Worm (Caenorhabditis elegans): ENCODE results near the gene Y38E10A.28.

The Y38E10A.28 gene

DNA sequence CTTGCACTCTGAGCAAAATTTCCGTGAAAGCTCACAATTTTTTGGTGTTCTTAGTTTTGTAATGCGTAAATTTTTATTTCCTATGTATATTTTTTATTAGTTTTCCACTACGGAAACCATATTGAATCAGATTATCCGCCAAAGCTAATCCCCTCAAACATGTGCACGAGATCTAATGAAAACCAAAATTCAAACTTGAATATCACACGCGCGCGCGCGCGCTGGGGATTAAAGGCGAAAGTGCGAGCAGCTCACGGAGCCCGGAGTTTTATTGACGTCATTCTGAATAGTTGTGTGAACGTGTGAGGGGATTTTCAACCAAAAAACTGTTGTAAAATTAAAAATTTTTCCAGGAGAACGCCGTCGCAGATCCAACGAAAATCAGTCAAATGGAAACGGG, 39.4 kb downstream of the Y38E10A.28 start:
- TF ChIP-seq unc-62 (GFP tag; optimal IDR thresholded peaks at IDR 0.05), result no peak

DNA sequence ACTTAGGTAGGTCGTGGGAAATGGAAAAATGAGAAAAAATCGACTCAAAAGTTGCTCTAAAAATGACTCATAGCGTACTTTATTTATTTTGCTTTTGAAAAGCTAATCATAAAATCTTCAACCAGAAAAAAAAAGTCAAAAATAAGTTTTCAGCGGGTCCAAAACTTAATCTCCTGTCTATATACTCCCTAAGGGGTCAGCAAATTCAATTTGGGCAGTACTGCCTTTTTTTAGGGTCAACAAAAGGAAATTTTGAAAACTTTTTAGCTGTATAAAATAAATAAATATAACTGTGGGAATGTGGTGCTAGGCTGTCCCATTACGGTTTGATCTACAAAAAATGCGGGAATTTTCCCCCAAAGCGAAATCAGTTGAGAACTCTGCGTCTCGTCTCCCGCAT, 39.9 kb downstream of the Y38E10A.28 start:
- no peak for TF ChIP-seq unc-62 (GFP tag; optimal IDR thresholded peaks at IDR 0.05)

DNA sequence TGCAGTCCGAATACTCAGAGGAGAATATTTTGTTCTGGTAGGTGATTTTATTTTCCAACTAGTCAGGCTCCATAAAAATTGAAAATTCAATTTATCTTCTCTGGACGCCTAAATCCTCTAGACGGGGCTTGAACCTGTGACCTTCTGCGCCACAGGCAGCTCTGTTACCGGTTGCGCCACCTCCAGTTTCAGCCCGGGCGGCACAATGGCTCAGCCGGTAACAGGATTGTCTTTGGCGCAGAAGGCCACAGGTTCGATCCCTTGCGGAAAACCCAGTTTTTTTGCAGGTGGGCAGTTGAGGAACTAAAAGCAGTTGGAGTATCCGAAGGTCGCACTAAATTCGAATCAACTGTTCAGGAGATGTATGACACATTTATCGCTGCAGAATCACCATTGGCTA, 40.4 kb downstream of the Y38E10A.28 start:
- TF ChIP-seq unc-62 (GFP tag; optimal IDR thresholded peaks at IDR 0.05), result no peak

DNA sequence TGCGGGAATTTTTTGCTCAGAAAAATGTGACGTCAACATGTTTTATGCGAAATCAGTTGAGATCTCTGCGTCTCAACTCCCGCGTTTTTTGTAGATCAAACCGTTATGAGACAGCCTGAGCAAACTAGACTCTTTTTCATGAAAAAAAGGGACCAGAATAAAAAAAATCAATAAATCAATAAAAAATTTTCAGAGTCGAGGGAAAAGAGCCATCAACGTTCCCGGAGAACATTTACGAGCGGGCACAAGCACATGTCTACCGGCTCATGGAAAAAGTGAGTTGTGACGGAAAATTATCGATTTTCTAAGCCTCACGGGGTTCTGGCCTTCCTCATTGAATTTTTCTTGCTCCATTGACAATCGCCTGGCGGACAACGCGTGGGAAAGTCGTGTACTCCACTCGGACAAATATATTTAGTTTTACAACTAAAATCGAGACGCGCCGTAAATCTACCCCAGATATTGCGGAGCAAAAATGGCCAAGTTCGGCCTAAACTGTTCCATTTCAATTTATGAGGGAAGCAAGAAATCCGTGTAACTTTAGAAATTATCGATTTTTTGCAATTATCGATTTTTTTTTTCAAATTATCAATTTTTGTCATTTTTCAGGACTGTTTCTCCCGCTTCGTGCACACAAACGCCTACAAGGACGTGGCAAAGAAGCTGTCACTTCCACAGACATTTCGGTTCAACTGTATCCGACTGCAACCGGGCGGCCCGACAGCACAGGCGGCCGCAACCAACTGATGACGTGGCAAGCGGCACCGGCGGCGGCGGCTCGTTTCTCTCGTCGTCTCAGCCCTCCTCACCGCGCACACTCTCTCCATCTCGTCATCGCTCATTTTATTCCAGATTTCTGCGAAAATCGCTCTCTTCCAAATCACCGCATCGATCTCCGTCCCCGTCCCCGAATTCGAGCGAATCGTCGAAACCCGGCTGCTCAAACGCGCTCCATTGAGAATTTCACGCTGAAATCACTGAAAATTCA, 41.7 kb downstream of the Y38E10A.28 start:
- no peak for TF ChIP-seq unc-62 (GFP tag; optimal IDR thresholded peaks at IDR 0.05)

DNA sequence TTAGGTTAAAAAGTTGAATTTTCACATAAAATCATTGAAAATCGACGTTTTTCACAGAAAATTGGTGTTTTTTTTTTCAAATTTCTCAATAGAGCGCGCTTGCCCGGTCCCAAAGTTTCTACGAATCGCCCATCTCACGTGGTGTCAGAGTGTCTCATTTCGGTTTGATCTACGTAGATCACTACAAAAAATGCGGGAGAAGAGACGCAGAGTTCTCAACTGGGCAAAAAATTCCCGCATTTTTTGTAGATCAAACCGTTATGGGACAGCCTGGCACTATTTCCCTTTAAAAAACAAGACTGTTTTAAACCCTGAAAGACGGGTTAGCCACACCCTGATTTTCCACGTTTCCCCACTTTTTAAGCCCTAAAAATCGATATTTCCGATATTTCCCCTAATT, 42.4 kb downstream of the Y38E10A.28 start:
- no peak for TF ChIP-seq unc-62 (GFP tag; optimal IDR thresholded peaks at IDR 0.05)

DNA sequence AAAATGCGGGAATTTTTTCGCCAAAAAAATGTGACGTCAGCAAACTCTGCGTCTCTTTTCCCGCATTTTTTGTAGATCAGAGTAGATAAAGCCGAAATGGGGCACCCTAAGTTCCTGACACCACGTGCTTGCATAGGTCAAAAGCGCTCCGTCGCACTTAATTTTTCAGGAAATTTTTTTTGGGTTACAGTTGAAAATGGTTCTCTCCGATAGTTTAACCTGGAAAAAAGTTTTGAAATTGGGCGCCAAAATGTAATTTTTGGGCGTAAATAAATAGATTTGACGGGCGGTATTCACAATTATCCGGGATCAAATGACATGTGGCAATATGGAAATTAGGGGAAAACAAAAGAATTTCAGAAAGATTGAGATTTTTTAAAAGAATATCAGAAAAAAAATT, 43.0 kb downstream of the Y38E10A.28 start:
- no peak for TF ChIP-seq unc-62 (GFP tag; optimal IDR thresholded peaks at IDR 0.05)

DNA sequence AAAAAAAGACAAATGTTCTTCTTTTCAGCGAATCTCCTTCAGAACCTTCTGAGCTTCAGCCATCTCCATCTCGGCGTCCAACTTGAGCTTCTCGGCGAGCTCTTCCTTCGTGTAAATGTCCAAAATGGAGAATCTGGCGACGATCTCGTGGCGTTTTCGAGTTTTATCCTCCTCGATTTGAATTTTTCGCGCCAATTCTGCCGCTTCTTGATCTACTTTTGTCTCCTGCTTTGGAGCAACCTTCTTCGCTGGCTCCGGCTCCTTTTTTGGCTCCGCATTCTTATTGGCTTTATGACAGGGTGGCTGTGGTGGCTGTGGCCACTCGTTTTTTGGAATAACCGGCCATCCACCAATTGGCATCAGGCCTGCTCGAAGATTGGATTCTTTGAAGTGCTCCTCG, 43.8 kb downstream of the Y38E10A.28 start:
- TF ChIP-seq unc-62 (GFP tag; optimal IDR thresholded peaks at IDR 0.05), result no peak

DNA sequence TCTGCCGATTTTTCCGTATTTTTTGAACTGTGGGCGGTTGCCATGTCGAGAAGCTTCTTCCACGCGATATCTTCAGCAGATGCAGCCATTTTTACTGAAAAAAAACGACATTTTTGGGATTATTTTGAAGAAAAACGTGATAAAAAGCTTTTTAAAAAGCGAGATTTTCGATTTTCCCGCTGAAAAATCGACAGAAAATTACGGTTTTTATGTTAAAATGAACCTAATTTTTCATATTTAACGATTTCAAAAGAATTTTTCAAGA, 48.2 kb downstream of the Y38E10A.28 start, which contains the start of gene Y38E10A.22:
Y38E10A.22 (minus strand) TSS at position 101 of the 265 bp plus-strand sequence.
- no peak for TF ChIP-seq unc-62 (GFP tag; optimal IDR thresholded peaks at IDR 0.05)

DNA sequence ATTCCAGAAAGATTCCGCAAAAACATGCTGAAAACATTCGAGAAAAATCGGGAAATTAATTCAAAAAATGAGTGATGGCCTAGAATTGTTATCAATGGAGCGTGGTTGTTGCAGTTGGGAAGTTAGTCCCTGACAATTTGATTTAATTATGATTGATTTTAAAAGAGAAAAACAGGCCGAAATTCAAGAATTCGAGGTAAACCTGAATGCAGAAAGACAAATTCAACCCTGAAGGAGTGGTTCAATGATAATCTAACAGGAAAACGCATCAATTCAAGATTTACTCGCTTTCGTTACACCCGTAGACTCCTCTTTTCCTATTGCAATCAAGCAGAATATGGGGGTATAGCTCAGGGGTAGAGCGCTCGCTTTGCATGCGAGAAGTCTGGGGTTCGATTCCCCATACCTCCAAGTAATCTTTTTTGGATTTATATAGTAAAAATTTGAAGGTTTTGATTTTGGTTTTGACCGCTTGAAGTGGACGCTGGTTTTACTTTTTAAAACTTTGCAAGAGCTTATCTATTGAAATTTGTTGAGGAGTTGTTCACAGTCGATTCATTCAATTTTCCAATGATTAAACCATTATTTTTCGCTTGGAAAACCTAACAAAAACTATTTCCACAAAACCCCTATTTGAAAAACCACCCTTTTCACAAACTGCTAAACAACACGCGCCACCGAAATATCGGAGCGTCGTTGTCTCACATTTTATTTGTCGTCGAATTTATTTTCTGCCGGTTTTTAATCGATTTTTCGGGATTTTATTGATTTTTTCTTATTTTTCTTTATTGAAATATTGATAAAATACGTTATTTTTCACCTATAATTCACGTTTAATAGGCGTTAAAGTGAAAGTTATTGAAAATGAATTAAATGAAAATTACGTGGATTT, 48.7 kb downstream of the Y38E10A.28 start:
- no peak for TF ChIP-seq unc-62 (GFP tag; optimal IDR thresholded peaks at IDR 0.05)

DNA sequence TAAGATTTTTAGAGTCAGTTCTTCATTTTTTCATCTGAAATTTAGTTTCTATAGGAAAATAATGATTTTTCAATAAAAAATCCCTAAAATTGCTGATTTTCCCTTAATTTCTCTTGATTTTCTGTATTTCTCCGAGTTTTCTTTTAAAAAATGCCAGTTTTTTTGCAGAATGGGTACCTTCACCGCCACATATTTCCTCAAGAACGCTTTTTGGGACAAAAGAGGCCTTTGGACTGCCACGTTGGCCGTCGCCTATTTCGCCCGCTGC, 49.3 kb downstream of the Y38E10A.28 start, which contains the start of gene Y38E10A.24:
Y38E10A.24 (plus strand) TSS at position 169 of the 268 bp plus-strand sequence.
- no peak for TF ChIP-seq unc-62 (GFP tag; optimal IDR thresholded peaks at IDR 0.05)

DNA sequence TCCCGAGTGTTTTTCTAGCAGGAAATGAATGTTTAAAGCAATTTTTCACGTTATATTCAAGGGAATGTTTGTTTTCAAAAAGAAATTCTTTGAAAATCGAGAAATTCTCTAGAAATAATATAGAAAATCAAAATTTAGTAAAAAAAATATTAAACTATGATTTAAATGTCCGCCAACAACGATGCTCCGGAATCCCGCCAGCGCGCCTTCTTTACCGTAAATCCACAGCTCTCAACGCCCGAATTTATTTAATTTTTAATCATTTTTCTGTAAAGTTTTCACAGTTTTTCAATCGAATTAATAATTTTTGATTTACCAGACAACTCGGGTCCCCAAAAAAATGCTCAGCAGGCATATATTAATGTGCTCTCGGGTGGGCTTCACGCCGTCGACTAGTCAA, 50.1 kb downstream of the Y38E10A.28 start, which contains the start of the genes Y38E10A.33 and cox-10:
Y38E10A.33 (minus strand) TSS at position 12 of the 400 bp plus-strand sequence.
cox-10 (plus strand) TSS at position 320 of the 400 bp plus-strand sequence.
- TF ChIP-seq unc-62 (GFP tag; optimal IDR thresholded peaks at IDR 0.05), result no peak

Data from whole organism, dauer.